Worm (Caenorhabditis elegans): ENCODE measurements around the gene F20C5.7.

DNA sequence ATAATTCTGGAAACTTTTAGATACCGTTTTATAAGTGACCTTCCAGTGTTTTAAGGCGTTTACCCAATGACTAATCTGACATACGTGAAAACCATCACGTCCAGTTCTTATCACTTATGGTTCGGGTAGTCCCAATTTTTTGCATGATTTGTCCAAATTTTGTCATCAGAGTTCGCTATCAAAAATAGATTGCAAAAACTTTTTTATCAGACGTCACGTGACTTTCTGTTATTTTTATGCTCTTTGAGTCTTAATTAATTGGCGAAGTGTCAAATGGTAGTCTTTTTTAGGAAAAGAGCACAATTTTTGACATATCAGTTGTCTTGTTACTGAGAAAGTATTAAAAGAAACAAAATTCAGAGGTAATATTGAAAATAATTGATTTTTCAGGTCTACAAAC lies 15.9 kb downstream of the F20C5.7 start:
- TF ChIP-seq ztf-29 (GFP tag; IDR thresholded peaks at IDR 0.05), result no peak
- no peak for TF ChIP-seq T22C8.4 (GFP tag; IDR thresholded peaks at IDR 0.05)
- TF ChIP-seq cog-1 (tag; optimal IDR thresholded peaks at IDR 0.05), result no peak
- no peak for TF ChIP-seq tab-1 (GFP tag; IDR thresholded peaks at IDR 0.05)
- no peak for TF ChIP-seq ref-1 (GFP tag; conservative IDR thresholded peaks at IDR 0.05)
- no peak for TF ChIP-seq klf-2 (GFP tag; conservative IDR thresholded peaks at IDR 0.05)
- TF ChIP-seq flt-1 (GFP tag; IDR thresholded peaks at IDR 0.05), result no peak
- no peak for TF ChIP-seq med-1 (GFP tag; optimal IDR thresholded peaks at IDR 0.05; ENCODE audit: insufficient read depth)
